Fruit fly (Drosophila melanogaster) whole organism, embryonic: ENCODE results near the gene CG9662.

Source experiments
- ATbp ChIP-seq: fragments of 200-800 bp; sonication (Bioruptor generic); optimal IDR thresholded peaks from 2 replicates; lab custom pipeline; 2017; ENCODE audit warnings: missing biosample characterization, mild to moderate bottlenecking, missing genetic modification characterization, missing genetic modification reagents
- Awh ChIP-seq: fragments of 200-800 bp; sonication (Bioruptor generic); IDR thresholded peaks from 2 replicates; pipeline ENCODE4, ENCODE4 v1.3.6; 2022; ENCODE audit warnings: missing biosample characterization, missing genetic modification characterization
- Bdp1 ChIP-seq: fragments of 200-800 bp; sonication (Bioruptor generic); optimal IDR thresholded peaks from 3 replicates; lab custom pipeline; 2016; ENCODE audit warnings: missing biosample characterization, missing genetic modification characterization
- BtbVII ChIP-seq: fragments of 200-800 bp; sonication (Bioruptor generic); optimal IDR thresholded peaks from 3 replicates; lab custom pipeline; 2017; ENCODE audit warnings: missing biosample characterization, mild to moderate bottlenecking, missing genetic modification characterization
- CG11695 ChIP-seq: fragments of 200-800 bp; sonication (Bioruptor generic); IDR thresholded peaks from 3 replicates; pipeline ENCODE4 v1.3.6; 2022; ENCODE audit warnings: missing biosample characterization, missing genetic modification characterization
- CG1233 ChIP-seq: fragments of 200-800 bp; sonication (Bioruptor generic); optimal IDR thresholded peaks from 4 replicates; lab custom pipeline; 2018; ENCODE audit warnings: missing biosample characterization, mild to moderate bottlenecking, missing genetic modification characterization
- CG12942 ChIP-seq: fragments of 200-800 bp; sonication (Bioruptor generic); optimal IDR thresholded peaks from 3 replicates; lab custom pipeline; 2016; ENCODE audit warnings: missing biosample characterization, missing genetic modification characterization
- CG14860 ChIP-seq: fragments of 200-800 bp; sonication (Bioruptor generic); IDR thresholded peaks from 3 replicates; pipeline ENCODE4 v1.3.6; 2022; ENCODE audit warnings: missing biosample characterization, missing genetic modification characterization; ENCODE audit not compliant: partially characterized antibody
- CG1603 ChIP-seq: fragments of 200-800 bp; sonication (Bioruptor generic); optimal IDR thresholded peaks from 2 replicates; lab custom pipeline; 2019; ENCODE audit warnings: missing biosample characterization, mild to moderate bottlenecking, missing genetic modification characterization, moderate library complexity
- CG17612 ChIP-seq: fragments of 200-800 bp; sonication (Bioruptor generic); IDR thresholded peaks from 2 replicates; pipeline ENCODE4 v1.3.6; 2022; ENCODE audit warnings: missing biosample characterization, missing genetic modification characterization
- CG17802 ChIP-seq: fragments of 200-800 bp; sonication (Bioruptor generic); optimal IDR thresholded peaks from 2 replicates; lab custom pipeline; 2018; ENCODE audit warnings: missing biosample characterization, mild to moderate bottlenecking, missing genetic modification characterization, moderate library complexity
- CG18599 ChIP-seq: fragments of 200-800 bp; sonication (Bioruptor generic); optimal IDR thresholded peaks from 3 replicates; lab custom pipeline; 2017; ENCODE audit warnings: missing biosample characterization, missing genetic modification characterization, mild to moderate bottlenecking, moderate library complexity, missing genetic modification reagents
- CG18764 ChIP-seq: fragments of 200-800 bp; sonication (Bioruptor generic); optimal IDR thresholded peaks from 3 replicates; lab custom pipeline; 2016; ENCODE audit warnings: missing biosample characterization, missing genetic modification characterization
- CG2889 ChIP-seq: fragments of 200-800 bp; sonication (Bioruptor generic); IDR thresholded peaks from 3 replicates; pipeline ENCODE4 v1.3.6; 2022; ENCODE audit warnings: missing biosample characterization, missing genetic modification characterization
- CG30020 ChIP-seq: fragments of 200-800 bp; optimal IDR thresholded peaks from 2 replicates; lab custom pipeline; 2019; ENCODE audit warnings: missing biosample characterization, mild to moderate bottlenecking, missing genetic modification characterization, moderate library complexity
- CG32532 ChIP-seq: fragments of 200-800 bp; sonication (Bioruptor generic); IDR thresholded peaks from 2 replicates; pipeline ENCODE4 v1.3.6; 2022; ENCODE audit warnings: missing biosample characterization, missing genetic modification characterization
- CG4820 ChIP-seq: fragments of 200-800 bp; sonication (Bioruptor generic); optimal IDR thresholded peaks from 3 replicates; lab custom pipeline; 2016; ENCODE audit warnings: missing biosample characterization, missing genetic modification characterization
- CG5953 ChIP-seq: fragments of 200-800 bp; sonication (Bioruptor generic); IDR thresholded peaks from 2 replicates; pipeline ENCODE4 v1.3.6; 2022; ENCODE audit warnings: missing biosample characterization, missing genetic modification characterization
- CG8359 ChIP-seq: fragments of 200-800 bp; sonication (Bioruptor generic); optimal IDR thresholded peaks from 2 replicates; lab custom pipeline; 2017; ENCODE audit warnings: missing biosample characterization, mild to moderate bottlenecking, missing genetic modification characterization, borderline replicate concordance
- CG9876 ChIP-seq: fragments of 200-800 bp; sonication (Bioruptor generic); optimal IDR thresholded peaks from 2 replicates; lab custom pipeline; 2016; ENCODE audit warnings: missing biosample characterization, missing genetic modification characterization
- CrebB ChIP-seq: fragments of 200-800 bp; sonication (Bioruptor generic); optimal IDR thresholded peaks from 3 replicates; lab custom pipeline; 2018; ENCODE audit warnings: missing biosample characterization, mild to moderate bottlenecking, missing genetic modification characterization
- D ChIP-seq, 2 experiments: fragments of 200-800 bp in 1 of 2; fragments of >200 bp in 1 of 2; sonication (Bioruptor generic) in 1 of 2; optimal IDR thresholded peaks; 2 replicates in 1 of 2; 3 replicates in 1 of 2; lab custom pipeline; 2017; ENCODE audit warnings: mild to moderate bottlenecking in 1 of 2, missing biosample characterization in 1 of 2, missing genetic modification characterization in 1 of 2, missing genetic modification reagents in 1 of 2
- D19B ChIP-seq: fragments of 200-800 bp; sonication (Bioruptor generic); optimal IDR thresholded peaks from 2 replicates; lab custom pipeline; 2017; ENCODE audit warnings: missing biosample characterization, mild to moderate bottlenecking, missing genetic modification characterization
- Dfd ChIP-seq, 2 experiments: fragments of >200 bp; optimal IDR thresholded peaks; 2 replicates each; lab custom pipeline; 2017; ENCODE audit warnings: missing biosample characterization in 2 of 2, missing genetic modification characterization in 2 of 2
- HLH54F ChIP-seq: fragments of 200-800 bp; sonication (Bioruptor generic); optimal IDR thresholded peaks from 3 replicates; lab custom pipeline; 2016; ENCODE audit warnings: missing biosample characterization, missing genetic modification characterization
- Hey ChIP-seq: fragments of 200-800 bp; sonication (Bioruptor generic); optimal IDR thresholded peaks from 3 replicates; lab custom pipeline; 2018; ENCODE audit warnings: missing biosample characterization, mild to moderate bottlenecking, missing genetic modification characterization
- Mes4 ChIP-seq: fragments of 200-800 bp; sonication (Bioruptor generic); optimal IDR thresholded peaks from 2 replicates; lab custom pipeline; 2016; ENCODE audit warnings: missing biosample characterization, missing genetic modification characterization
- Neu2 ChIP-seq: fragments of 200-800 bp; sonication (Bioruptor generic); optimal IDR thresholded peaks from 3 replicates; lab custom pipeline; 2016; ENCODE audit warnings: missing biosample characterization, missing genetic modification characterization, borderline replicate concordance
- Nf-YA ChIP-seq: fragments of 200-800 bp; sonication (Bioruptor generic); IDR thresholded peaks from 2 replicates; pipeline ENCODE4 v1.3.6; 2022; ENCODE audit warnings: missing biosample characterization, missing genetic modification characterization
- Nf-YC ChIP-seq: fragments of 200-800 bp; optimal IDR thresholded peaks from 3 replicates; lab custom pipeline; 2019; ENCODE audit warnings: missing biosample characterization, mild to moderate bottlenecking, missing genetic modification characterization, moderate library complexity
- Poxn ChIP-seq: fragments of 200-800 bp; sonication (Bioruptor generic); IDR thresholded peaks from 2 replicates; pipeline ENCODE4 v1.3.6; 2022; ENCODE audit warnings: missing biosample characterization, missing genetic modification characterization
- ac ChIP-seq: fragments of 200-800 bp; sonication (Bioruptor generic); optimal IDR thresholded peaks from 3 replicates; lab custom pipeline; 2017; ENCODE audit warnings: missing biosample characterization, mild to moderate bottlenecking, missing genetic modification characterization
- cas ChIP-seq: fragments of 200-800 bp; sonication (Bioruptor generic); IDR thresholded peaks from 2 replicates; pipeline ENCODE4 v1.3.6; 2022; ENCODE audit warnings: missing biosample characterization, missing genetic modification characterization
- cato ChIP-seq: fragments of 200-800 bp; sonication (Bioruptor generic); optimal IDR thresholded peaks from 2 replicates; lab custom pipeline; 2016; ENCODE audit warnings: missing biosample characterization, missing genetic modification characterization, borderline replicate concordance
- cg ChIP-seq: fragments of 200-800 bp; sonication (Bioruptor generic); optimal IDR thresholded peaks from 3 replicates; lab custom pipeline; 2019; ENCODE audit warnings: missing biosample characterization, mild to moderate bottlenecking, missing genetic modification characterization, moderate library complexity
- chm ChIP-seq: fragments of 200-800 bp; sonication (Bioruptor generic); IDR thresholded peaks from 2 replicates; pipeline ENCODE4 v1.3.6; 2022; ENCODE audit warnings: missing biosample characterization, missing genetic modification characterization
- crc ChIP-seq: fragments of 200-800 bp; sonication (Bioruptor generic); optimal IDR thresholded peaks from 2 replicates; lab custom pipeline; 2016; ENCODE audit warnings: missing biosample characterization, missing genetic modification characterization
- da ChIP-seq: fragments of 200-800 bp; sonication (Bioruptor generic); optimal IDR thresholded peaks from 2 replicates; lab custom pipeline; 2016; ENCODE audit warnings: missing biosample characterization, missing genetic modification characterization
- fd102C ChIP-seq: fragments of 200-800 bp; sonication (Bioruptor generic); optimal IDR thresholded peaks from 2 replicates; lab custom pipeline; 2018; ENCODE audit warnings: missing biosample characterization, mild to moderate bottlenecking, missing genetic modification characterization, moderate library complexity
- gcm ChIP-seq: fragments of 200-800 bp; sonication (Bioruptor generic); optimal IDR thresholded peaks from 2 replicates; lab custom pipeline; 2019; ENCODE audit warnings: missing biosample characterization, mild to moderate bottlenecking, missing genetic modification characterization, moderate library complexity
- gt ChIP-seq: fragments of 200-800 bp; sonication (Bioruptor generic); IDR thresholded peaks from 2 replicates; pipeline ENCODE4 v1.3.6; 2022; ENCODE audit warnings: missing biosample characterization, missing genetic modification characterization
- lmd ChIP-seq: fragments of 200-800 bp; sonication (Bioruptor generic); IDR thresholded peaks from 2 replicates; pipeline ENCODE4 v1.3.6; 2022; ENCODE audit warnings: missing biosample characterization, missing genetic modification characterization
- odd ChIP-seq: fragments of 200-800 bp; sonication (Bioruptor generic); optimal IDR thresholded peaks from 2 replicates; lab custom pipeline; 2017; ENCODE audit warnings: missing biosample characterization, mild to moderate bottlenecking, missing genetic modification characterization
- onecut ChIP-seq: fragments of 200-800 bp; sonication (Bioruptor generic); IDR thresholded peaks from 2 replicates; pipeline ENCODE4 v1.3.6; 2022; ENCODE audit warnings: missing biosample characterization, missing genetic modification characterization
- pho ChIP-seq: fragments of 200-800 bp; sonication (Bioruptor generic); optimal IDR thresholded peaks from 2 replicates; lab custom pipeline; 2016; ENCODE audit warnings: missing biosample characterization, missing genetic modification characterization
- ssp ChIP-seq: fragments of 200-800 bp; sonication (Bioruptor generic); IDR thresholded peaks from 2 replicates; pipeline ENCODE4 v1.3.6; 2022; ENCODE audit warnings: missing biosample characterization, missing genetic modification characterization
- stwl ChIP-seq: fragments of 200-800 bp; sonication (Bioruptor generic); optimal IDR thresholded peaks from 3 replicates; lab custom pipeline; 2018; ENCODE audit warnings: missing biosample characterization, mild to moderate bottlenecking, missing genetic modification characterization, moderate library complexity
- tin ChIP-seq: fragments of 200-800 bp; sonication (Bioruptor generic); optimal IDR thresholded peaks from 3 replicates; lab custom pipeline; 2016; ENCODE audit warnings: missing biosample characterization, missing genetic modification characterization
- tll ChIP-seq, 2 experiments: fragments of 200-800 bp in 1 of 2; fragments of >200 bp in 1 of 2; sonication (Bioruptor generic) in 1 of 2; optimal IDR thresholded peaks; 2 replicates each; lab custom pipeline; 2017 to 2019; ENCODE audit warnings: missing biosample characterization in 2 of 2, missing genetic modification characterization in 2 of 2, mild to moderate bottlenecking in 1 of 2, moderate library complexity in 1 of 2

The CG9662 gene

dm6 chr2L:3348146-3348747 lies 28.3 kb downstream of the CG9662 start (continued):
- TF ChIP-seq CG18599 (GFP tag; lab: Kevin White, UChicago) (peak; percentile 51), CG8359 (GFP tag; lab: Kevin White, UChicago) (peak; percentile 72), CG12942 (GFP tag; lab: Kevin White, UChicago) (peak; percentile 39), cato (GFP tag; lab: Kevin White, UChicago) (peak; percentile 66), tin (peak; percentile 74), Dfd (GFP tag; optimal IDR thresholded peaks at IDR 0.05; lab: Kevin White, UChicago) (no peak), fd102C (GFP tag; lab: Kevin White, UChicago) (no peak), Hey (tag; lab: Kevin White, UChicago) (no peak), CG4820 (GFP tag; lab: Kevin White, UChicago) (peak; percentile 67), HLH54F (GFP tag; lab: Kevin White, UChicago) (peak; percentile 18), tll (GFP tag; optimal IDR thresholded peaks at IDR 0.05; lab: Kevin White, UChicago) (no peak), CG1603 (tag; lab: Kevin White, UChicago) (peak; percentile 90), chm (peak; percentile 87), CG17802 (tag; lab: Kevin White, UChicago) (peak; percentile 65), gt (GFP tag; lab: Robert Waterston, UW) (peak; percentile 85), CG30020 (tag; lab: Kevin White, UChicago) (no peak), Bdp1 (GFP tag; lab: Kevin White, UChicago) (peak; percentile 60), crc (GFP tag; lab: Kevin White, UChicago) (peak; percentile 32), gcm (GFP tag; lab: Kevin White, UChicago) (peak; percentile 81), Nf-YC (no peak), lmd (GFP tag; lab: Robert Waterston, UW) (peak; percentile 81), stwl (tag; lab: Kevin White, UChicago) (peak; percentile 11), BtbVII (peak; percentile 33), CG32532 (peak; percentile 40), Neu2 (GFP tag; lab: Kevin White, UChicago) (no peak), Nf-YA (GFP tag; lab: Robert Waterston, UW) (peak; percentile 77), CG14860 (GFP tag; lab: Robert Waterston, UW) (peak; percentile 60; the same call in 2 of the 3 replicates), D19B (GFP tag; lab: Kevin White, UChicago) (no peak), CG1233 (peak; percentile 75), cas (GFP tag; lab: Robert Waterston, UW) (peak; percentile 23; the same call in 1 of the 2 replicates), cg (GFP tag; lab: Kevin White, UChicago) (no peak), CG9876 (GFP tag; lab: Kevin White, UChicago) (no peak), Mes4 (GFP tag; lab: Kevin White, UChicago) (peak; percentile 61), onecut (GFP tag; lab: Robert Waterston, UW) (peak; percentile 80), CrebB (tag; lab: Kevin White, UChicago) (peak; percentile 37), Poxn (GFP tag; lab: Robert Waterston, UW) (no peak), CG2889 (GFP tag; lab: Robert Waterston, UW) (peak; percentile 72; the same call in 1 of the 3 replicates), D (optimal IDR thresholded peaks at IDR 0.05; lab: Kevin White, UChicago) (no peak), D (GFP tag; optimal IDR thresholded peaks at IDR 0.05; lab: Kevin White, UChicago) (peak; percentile 88), ac (no peak), CG18764 (GFP tag; lab: Kevin White, UChicago) (peak; percentile 53), odd (GFP tag; lab: Kevin White, UChicago) (peak; percentile 35), Awh (GFP tag; lab: Robert Waterston, UW) (peak; percentile 97), CG5953 (GFP tag; lab: Robert Waterston, UW) (peak; percentile 83), da (GFP tag; lab: Kevin White, UChicago) (no peak), pho (no peak), CG17612 (no peak), ATbp (GFP tag; lab: Kevin White, UChicago) (peak; percentile 92), CG11695 (peak; percentile 87), ssp (GFP tag; lab: Robert Waterston, UW) (peak; percentile 70)
